Fruit fly (Drosophila melanogaster) Kc167 (cell line): ENCODE measurements around the gene CG11629.

Experiments
- Myc ChIP-seq: fragments of >200 bp; optimal IDR thresholded peaks from 2 replicates; lab custom pipeline; 2017; ENCODE audit warnings: missing external identifiers
- Sin3A ChIP-seq: fragments of >200 bp; optimal IDR thresholded peaks from 2 replicates; lab custom pipeline; 2018; ENCODE audit warnings: missing external identifiers
- h ChIP-seq: fragments of >200 bp; optimal IDR thresholded peaks from 3 replicates; lab custom pipeline; 2018; ENCODE audit warnings: missing external identifiers
- insv ChIP-seq: fragments of >200 bp; optimal IDR thresholded peaks from 3 replicates; lab custom pipeline; 2018; ENCODE audit warnings: missing external identifiers
- psq ChIP-seq: fragments of >200 bp; optimal IDR thresholded peaks from 2 replicates; lab custom pipeline; 2017; ENCODE audit warnings: missing external identifiers
- ttk ChIP-seq: sonication (Bioruptor generic); optimal IDR thresholded peaks from 2 replicates; lab custom pipeline; 2017; ENCODE audit warnings: missing external identifiers

- TF ChIP-seq ttk (no peak), Myc (no peak), h (lab: Kevin White, UChicago) (no peak), insv (lab: Kevin White, UChicago) (no peak), Sin3A (lab: Kevin White, UChicago) (no peak), psq (no peak)
Measured at dm6 chr2L:21849699-21850098, 48.4 kb downstream of the CG11629 start.
